Fruit fly (Drosophila melanogaster) whole organism, embryonic: ENCODE measurements around the gene CG6951.

Experiments
- Abd-B ChIP-seq: fragments of 200-800 bp; sonication (Bioruptor generic); optimal IDR thresholded peaks from 2 replicates; lab custom pipeline; 2018; ENCODE audit warnings: missing biosample characterization, mild to moderate bottlenecking, missing genetic modification characterization, moderate library complexity
- Ada2b ChIP-seq: fragments of 200-800 bp; sonication (Bioruptor generic); IDR thresholded peaks from 2 replicates; pipeline ENCODE4 v1.3.6; 2022; ENCODE audit warnings: missing biosample characterization, missing genetic modification characterization
- Aef1 ChIP-seq: fragments of 200-800 bp; sonication (Bioruptor generic); IDR thresholded peaks from 3 replicates; pipeline ENCODE4 v1.3.6; 2022; ENCODE audit warnings: missing biosample characterization, missing genetic modification characterization
- Atf-2 ChIP-seq: fragments of 200-800 bp; sonication (Bioruptor generic); optimal IDR thresholded peaks from 2 replicates; lab custom pipeline; 2016; ENCODE audit warnings: missing biosample characterization, missing genetic modification characterization
- Awh ChIP-seq: fragments of 200-800 bp; sonication (Bioruptor generic); IDR thresholded peaks from 2 replicates; pipeline ENCODE4, ENCODE4 v1.3.6; 2022; ENCODE audit warnings: missing biosample characterization, missing genetic modification characterization
- C15 ChIP-seq: fragments of 200-800 bp; sonication (Bioruptor generic); IDR thresholded peaks from 3 replicates; pipeline ENCODE4 v1.3.6; 2022; ENCODE audit warnings: missing biosample characterization, missing genetic modification characterization
- CG11504 ChIP-seq: fragments of 200-800 bp; sonication (Bioruptor generic); optimal IDR thresholded peaks from 3 replicates; lab custom pipeline; 2019; ENCODE audit warnings: missing biosample characterization, mild to moderate bottlenecking, missing genetic modification characterization, moderate library complexity
- CG12236 ChIP-seq: fragments of 200-800 bp; sonication (Bioruptor generic); optimal IDR thresholded peaks from 2 replicates; lab custom pipeline; 2016; ENCODE audit warnings: missing biosample characterization, missing genetic modification characterization
- CG12391 ChIP-seq: fragments of 200-800 bp; sonication (Bioruptor generic); optimal IDR thresholded peaks from 3 replicates; lab custom pipeline; 2018; ENCODE audit warnings: missing biosample characterization, mild to moderate bottlenecking, missing genetic modification characterization, moderate library complexity
- CG15269 ChIP-seq: fragments of 200-800 bp; sonication (Bioruptor generic); optimal IDR thresholded peaks from 2 replicates; lab custom pipeline; 2018; ENCODE audit warnings: missing biosample characterization, mild to moderate bottlenecking, missing genetic modification characterization, moderate library complexity
- CG15601 ChIP-seq: fragments of 200-800 bp; sonication (Bioruptor generic); optimal IDR thresholded peaks from 3 replicates; lab custom pipeline; 2019; ENCODE audit warnings: missing biosample characterization, mild to moderate bottlenecking, missing genetic modification characterization, moderate library complexity
- CG16813 ChIP-seq: fragments of 200-800 bp; sonication (Bioruptor generic); IDR thresholded peaks from 3 replicates; pipeline ENCODE4 v1.3.6; 2022; ENCODE audit warnings: missing biosample characterization, missing genetic modification characterization; ENCODE audit not compliant: partially characterized antibody
- CG16815 ChIP-seq: fragments of 200-800 bp; sonication (Bioruptor generic); optimal IDR thresholded peaks from 3 replicates; lab custom pipeline; 2017; ENCODE audit warnings: missing biosample characterization, mild to moderate bottlenecking, missing genetic modification characterization
- CG17802 ChIP-seq: fragments of 200-800 bp; sonication (Bioruptor generic); optimal IDR thresholded peaks from 2 replicates; lab custom pipeline; 2018; ENCODE audit warnings: missing biosample characterization, mild to moderate bottlenecking, missing genetic modification characterization, moderate library complexity
- CG18011 ChIP-seq: fragments of 200-800 bp; sonication (Bioruptor generic); optimal IDR thresholded peaks from 2 replicates; lab custom pipeline; 2017; ENCODE audit warnings: missing biosample characterization, missing genetic modification characterization, mild to moderate bottlenecking, moderate library complexity, missing genotype
- CG18599 ChIP-seq: fragments of 200-800 bp; sonication (Bioruptor generic); optimal IDR thresholded peaks from 3 replicates; lab custom pipeline; 2017; ENCODE audit warnings: missing biosample characterization, missing genetic modification characterization, mild to moderate bottlenecking, moderate library complexity, missing genetic modification reagents
- CG3847 ChIP-seq: fragments of 200-800 bp; sonication (Bioruptor generic); IDR thresholded peaks from 2 replicates; pipeline ENCODE4 v1.3.6; 2022; ENCODE audit warnings: missing biosample characterization, missing genetic modification characterization
- CG4820 ChIP-seq: fragments of 200-800 bp; sonication (Bioruptor generic); optimal IDR thresholded peaks from 3 replicates; lab custom pipeline; 2016; ENCODE audit warnings: missing biosample characterization, missing genetic modification characterization
- CG7839 ChIP-seq: fragments of 200-800 bp; sonication (Bioruptor generic); optimal IDR thresholded peaks from 3 replicates; lab custom pipeline; 2018; ENCODE audit warnings: missing biosample characterization, mild to moderate bottlenecking, missing genetic modification characterization, moderate library complexity
- CG8765 ChIP-seq: fragments of 200-800 bp; sonication (Bioruptor generic); IDR thresholded peaks from 2 replicates; pipeline ENCODE4 v1.3.6; 2022; ENCODE audit warnings: missing biosample characterization, missing genetic modification characterization
- Camta ChIP-seq: fragments of 200-800 bp; sonication (Bioruptor generic); optimal IDR thresholded peaks from 2 replicates; lab custom pipeline; 2016; ENCODE audit warnings: missing biosample characterization, missing genetic modification characterization
- D19B ChIP-seq: fragments of 200-800 bp; sonication (Bioruptor generic); optimal IDR thresholded peaks from 2 replicates; lab custom pipeline; 2017; ENCODE audit warnings: missing biosample characterization, mild to moderate bottlenecking, missing genetic modification characterization
- Dll ChIP-seq: fragments of 200-800 bp; sonication (Bioruptor generic); IDR thresholded peaks from 4 replicates; pipeline ENCODE4 v1.3.6; 2022; ENCODE audit warnings: missing biosample characterization, missing genetic modification characterization; ENCODE audit not compliant: partially characterized antibody
- Drgx ChIP-seq: fragments of 200-800 bp; sonication (Bioruptor generic); IDR thresholded peaks from 2 replicates; pipeline ENCODE4 v1.3.6; 2022; ENCODE audit warnings: missing biosample characterization, missing genetic modification characterization
- Hmr ChIP-seq: fragments of 200-800 bp; sonication (Bioruptor generic); optimal IDR thresholded peaks from 3 replicates; lab custom pipeline; 2017; ENCODE audit warnings: mild to moderate bottlenecking, missing biosample characterization, missing genetic modification reagents, missing genetic modification characterization
- Hsf ChIP-seq: fragments of 200-800 bp; sonication (Bioruptor generic); optimal IDR thresholded peaks from 3 replicates; lab custom pipeline; 2016; ENCODE audit warnings: missing biosample characterization, missing genetic modification characterization
- Lhr ChIP-seq: fragments of 200-800 bp; sonication (Bioruptor generic); optimal IDR thresholded peaks from 3 replicates; lab custom pipeline; 2017; ENCODE audit warnings: mild to moderate bottlenecking, missing biosample characterization, missing genetic modification reagents, missing genetic modification characterization
- Lpt ChIP-seq: fragments of >200 bp; optimal IDR thresholded peaks from 2 replicates; lab custom pipeline; 2018; ENCODE audit warnings: missing biosample characterization, missing genetic modification characterization
- Opbp ChIP-seq: fragments of 200-800 bp; sonication (Bioruptor generic); IDR thresholded peaks from 3 replicates; pipeline ENCODE4 v1.3.6; 2022; ENCODE audit warnings: missing biosample characterization, missing genetic modification characterization; ENCODE audit not compliant: partially characterized antibody
- Rx ChIP-seq: fragments of 200-800 bp; sonication (Bioruptor generic); IDR thresholded peaks from 2 replicates; pipeline ENCODE4 v1.3.6; 2022; ENCODE audit warnings: missing biosample characterization, missing genetic modification characterization
- Scr ChIP-seq: fragments of 200-800 bp; sonication (Bioruptor generic); IDR thresholded peaks from 2 replicates; pipeline ENCODE4 v1.3.6; 2022; ENCODE audit warnings: missing biosample characterization, missing genetic modification characterization; ENCODE audit not compliant: partially characterized antibody
- Ssrp ChIP-seq: fragments of 200-800 bp; sonication (Bioruptor generic); optimal IDR thresholded peaks from 2 replicates; lab custom pipeline; 2018; ENCODE audit warnings: missing biosample characterization, mild to moderate bottlenecking, missing genetic modification characterization, moderate library complexity
- Usf ChIP-seq: fragments of 200-800 bp; sonication (Bioruptor generic); optimal IDR thresholded peaks from 2 replicates; lab custom pipeline; 2017; ENCODE audit warnings: missing genotype, missing biosample characterization, missing genetic modification characterization
- amos ChIP-seq: fragments of 200-800 bp; sonication (Bioruptor generic); IDR thresholded peaks from 2 replicates; pipeline ENCODE4 v1.3.6; 2022; ENCODE audit warnings: missing biosample characterization, missing genetic modification characterization; ENCODE audit not compliant: partially characterized antibody
- ase ChIP-seq: fragments of 200-800 bp; sonication (Bioruptor generic); IDR thresholded peaks from 3 replicates; pipeline ENCODE4 v1.3.6; 2022; ENCODE audit warnings: missing biosample characterization, missing genetic modification characterization
- bcd ChIP-seq: fragments of 200-800 bp; sonication (Bioruptor generic); optimal IDR thresholded peaks from 2 replicates; lab custom pipeline; 2017; ENCODE audit warnings: missing biosample characterization, mild to moderate bottlenecking, missing genetic modification characterization
- cad ChIP-seq: fragments of >200 bp; optimal IDR thresholded peaks from 2 replicates; lab custom pipeline; 2017; ENCODE audit warnings: missing biosample characterization, missing genetic modification characterization
- ci ChIP-seq: fragments of 200-800 bp; sonication (Bioruptor generic); IDR thresholded peaks from 3 replicates; pipeline ENCODE4 v1.3.6; 2022; ENCODE audit warnings: missing biosample characterization, missing genetic modification characterization
- dimm ChIP-seq: fragments of 200-800 bp; sonication (Bioruptor generic); IDR thresholded peaks from 2 replicates; pipeline ENCODE4 v1.3.6; 2022; ENCODE audit warnings: missing biosample characterization, missing genetic modification characterization
- fd96Cb ChIP-seq: fragments of 200-800 bp; sonication (Bioruptor generic); optimal IDR thresholded peaks from 2 replicates; lab custom pipeline; 2018; ENCODE audit warnings: missing biosample characterization, mild to moderate bottlenecking, missing genetic modification characterization, moderate library complexity
- fu2 ChIP-seq: fragments of 200-800 bp; sonication (Bioruptor generic); optimal IDR thresholded peaks from 2 replicates; lab custom pipeline; 2016; ENCODE audit warnings: missing biosample characterization, missing genetic modification characterization
- kay ChIP-seq: fragments of 200-800 bp; sonication (Bioruptor generic); optimal IDR thresholded peaks from 2 replicates; lab custom pipeline; 2016; ENCODE audit warnings: missing biosample characterization, missing genetic modification characterization
- klu ChIP-seq: fragments of 200-800 bp; sonication (Bioruptor generic); IDR thresholded peaks from 2 replicates; pipeline ENCODE4 v1.3.6; 2022; ENCODE audit warnings: missing biosample characterization, missing genetic modification characterization
- lov ChIP-seq, 2 experiments: fragments of 200-800 bp in 1 of 2; fragments of >200 bp in 1 of 2; sonication (Bioruptor generic) in 1 of 2; IDR thresholded peaks in 1 of 2; optimal IDR thresholded peaks in 1 of 2; 2 replicates in 1 of 2; 3 replicates in 1 of 2; pipeline versions ENCODE4 v1.3.6 to Lab custom; 2017 to 2022; ENCODE audit warnings: missing biosample characterization in 1 of 2, missing genetic modification characterization in 1 of 2
- nau ChIP-seq: fragments of 200-800 bp; sonication (Bioruptor generic); optimal IDR thresholded peaks from 3 replicates; lab custom pipeline; 2017; ENCODE audit warnings: missing biosample characterization, mild to moderate bottlenecking, missing genetic modification characterization, missing genetic modification reagents
- usp ChIP-seq: fragments of >200 bp; optimal IDR thresholded peaks from 2 replicates; lab custom pipeline; 2017; ENCODE audit warnings: missing biosample characterization, missing genetic modification characterization
- wor ChIP-seq: fragments of 200-800 bp; sonication (Bioruptor generic); IDR thresholded peaks from 2 replicates; pipeline ENCODE4 v1.3.6; 2022; ENCODE audit warnings: missing biosample characterization, missing genetic modification characterization

Gene CG6951

DNA sequence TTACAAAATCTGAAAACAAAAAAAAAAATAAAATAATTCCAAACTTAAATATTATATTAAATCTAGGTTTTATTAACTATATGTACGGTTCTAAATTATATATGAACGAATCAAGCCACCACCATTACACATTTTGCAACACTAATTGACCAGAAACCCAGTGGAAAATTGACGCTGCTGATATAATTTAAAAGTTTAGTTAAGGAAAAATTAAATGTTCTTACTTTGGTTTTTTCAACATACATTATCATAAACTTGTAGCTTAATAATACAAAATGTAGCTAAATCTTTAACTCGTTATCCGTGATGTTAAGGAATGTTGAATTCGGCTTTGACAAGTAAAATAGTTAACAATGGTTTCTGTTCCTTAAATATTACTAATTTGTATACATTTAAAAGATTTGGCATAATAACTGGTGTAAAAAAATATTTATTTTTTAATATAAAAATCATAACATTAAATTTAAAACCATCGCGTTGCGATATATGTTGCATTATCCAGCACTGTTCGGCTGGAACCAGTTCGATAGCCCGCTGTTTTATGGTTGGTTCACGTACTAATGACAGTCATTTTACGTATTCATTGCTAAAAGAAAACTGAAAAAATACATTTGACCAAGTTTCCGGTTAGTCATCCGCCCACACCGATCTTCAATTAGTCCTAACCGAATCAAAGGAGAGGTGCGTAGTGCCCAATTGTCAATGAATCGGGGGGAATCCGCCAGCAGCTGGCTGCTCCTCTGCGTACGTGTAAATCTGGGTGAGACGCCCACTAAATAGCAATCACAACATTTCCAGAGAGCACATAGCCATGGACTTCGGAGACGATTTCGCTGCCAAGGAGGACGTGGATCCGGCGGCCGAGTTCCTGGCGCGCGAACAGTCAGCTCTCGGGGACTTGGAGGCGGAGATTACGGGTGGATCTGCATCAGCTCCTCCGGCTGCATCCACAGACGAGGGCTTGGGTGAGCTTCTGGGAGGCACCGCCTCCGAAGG, 1.2 kb downstream of the CG6951 start (continued):
- TF ChIP-seq CG11504 (tag; lab: Kevin White, UChicago): peak; percentile 67
- TF ChIP-seq CG16815 (GFP tag; lab: Kevin White, UChicago): peak; percentile 21
- TF ChIP-seq klu: no peak
- TF ChIP-seq Rx (GFP tag; lab: Robert Waterston, UW): 0 out of 2 replicates have a peak, but pooled peaks have one; percentile 23
- no peak; the same call in 1 of the 2 replicates for TF ChIP-seq Drgx (GFP tag; lab: Robert Waterston, UW)
- TF ChIP-seq bcd (GFP tag; lab: Kevin White, UChicago): peak; percentile 65
- peak; percentile 41; the same call in 1 of the 2 replicates for TF ChIP-seq Ada2b (GFP tag; lab: Robert Waterston, UW)
- no peak for TF ChIP-seq Atf-2 (GFP tag; lab: Kevin White, UChicago)
- peak; percentile 62; the same call in 1 of the 3 replicates for TF ChIP-seq Opbp
- TF ChIP-seq D19B: peak; percentile 44
- no peak for TF ChIP-seq Usf
- no peak for TF ChIP-seq usp (GFP tag; lab: Kevin White, UChicago)
- TF ChIP-seq CG12391: peak; percentile 76
- peak; percentile 32 for TF ChIP-seq CG4820 (GFP tag; lab: Kevin White, UChicago)
- TF ChIP-seq Abd-B (GFP tag; lab: Kevin White, UChicago): peak; percentile 48
- peak; percentile 53 for TF ChIP-seq CG15601 (tag; lab: Kevin White, UChicago)
- peak; percentile 79 for TF ChIP-seq Dll
- TF ChIP-seq Ssrp (tag; lab: Kevin White, UChicago): peak; percentile 60
- TF ChIP-seq CG17802: no peak
- TF ChIP-seq CG18011 (GFP tag; lab: Kevin White, UChicago): no peak
- TF ChIP-seq Lhr (GFP tag; lab: Kevin White, UChicago): no peak
- TF ChIP-seq Scr (GFP tag; lab: Robert Waterston, UW): peak; percentile 75
- peak; percentile 72 for TF ChIP-seq CG16813 (GFP tag; lab: Robert Waterston, UW)
- TF ChIP-seq Hmr (GFP tag; lab: Kevin White, UChicago): peak; percentile 61
- peak; percentile 66 for TF ChIP-seq CG3847
- TF ChIP-seq CG8765 (GFP tag; lab: Robert Waterston, UW): peak; percentile 47; the same call in 1 of the 2 replicates
- TF ChIP-seq ase (GFP tag; lab: Robert Waterston, UW): peak; percentile 62; the same call in 2 of the 3 replicates
- TF ChIP-seq Awh (GFP tag; lab: Robert Waterston, UW): no peak
- peak; percentile 28 for TF ChIP-seq cad (GFP tag; lab: Kevin White, UChicago)
- TF ChIP-seq nau (GFP tag; lab: Kevin White, UChicago): no peak
- TF ChIP-seq CG15269 (tag; lab: Kevin White, UChicago): peak; percentile 65
- TF ChIP-seq dimm (GFP tag; lab: Robert Waterston, UW): no peak
- TF ChIP-seq lov (optimal IDR thresholded peaks at IDR 0.05; lab: Kevin White, UChicago): no peak
- TF ChIP-seq lov (GFP tag; IDR thresholded peaks at IDR 0.05; lab: Robert Waterston, UW): 0 out of 3 replicates have a peak, but pooled peaks have one; percentile 42
- no peak for TF ChIP-seq CG12236 (GFP tag; lab: Kevin White, UChicago)
- no peak for TF ChIP-seq Camta (GFP tag; lab: Kevin White, UChicago)
- no peak for TF ChIP-seq Lpt (GFP tag; lab: Kevin White, UChicago)
- TF ChIP-seq wor (GFP tag; lab: Robert Waterston, UW): peak; percentile 34; the same call in 1 of the 2 replicates
- TF ChIP-seq CG18599: peak; percentile 71
- TF ChIP-seq kay (GFP tag; lab: Kevin White, UChicago): no peak
- peak; percentile 25 for TF ChIP-seq Hsf (GFP tag; lab: Kevin White, UChicago)
- peak; percentile 66 for TF ChIP-seq CG7839 (tag; lab: Kevin White, UChicago)
- peak; percentile 34 for TF ChIP-seq fd96Cb
- TF ChIP-seq amos (GFP tag; lab: Robert Waterston, UW): peak; percentile 78
- TF ChIP-seq ci (GFP tag; lab: Robert Waterston, UW): peak; percentile 52
- TF ChIP-seq C15: no peak
- TF ChIP-seq Aef1 (GFP tag; lab: Robert Waterston, UW): peak; percentile 35
- TF ChIP-seq fu2 (GFP tag; lab: Kevin White, UChicago): no peak
